Worm (Caenorhabditis elegans): ENCODE data around the gene K12H6.8.

K12H6.8 gene

ce11 chrII:2843088-2843487 is 15.4 kb downstream of the K12H6.8 start, which contains the start of gene Y110A2AL.7:
TSS of gene Y110A2AL.7 (minus strand) at chrII:2843188.
- TF ChIP-seq duxl-1 (tag; optimal IDR thresholded peaks at IDR 0.05; ENCODE audit: poor library complexity) (no peak), dmd-9 (GFP tag; IDR thresholded peaks at IDR 0.05) (no peak), gei-8 (GFP tag; optimal IDR thresholded peaks at IDR 0.05) (no peak), unc-62 (GFP tag; optimal IDR thresholded peaks at IDR 0.05 in 1 of 2) (peak in 1 of 2 experiments; percentile 64), unc-62 (tag; optimal IDR thresholded peaks at IDR 0.05) (no peak), zip-11 (GFP tag; IDR thresholded peaks at IDR 0.05) (no peak), lir-3 (tag; optimal IDR thresholded peaks at IDR 0.05) (no peak), unc-39 (tag; optimal IDR thresholded peaks at IDR 0.05) (no peak)

ce11 chrII:2845674-2846073 is 18.0 kb downstream of the K12H6.8 start:
- TF ChIP-seq gei-8 (GFP tag; optimal IDR thresholded peaks at IDR 0.05) = no peak
- peak; percentile 54 for TF ChIP-seq set-16 (GFP tag; IDR thresholded peaks at IDR 0.05)

ce11 chrII:2846552-2846951 is 18.9 kb downstream of the K12H6.8 start:
- TF ChIP-seq ama-1 (optimal IDR thresholded peaks at IDR 0.05) = no peak
- TF ChIP-seq ces-1 (GFP tag; optimal IDR thresholded peaks at IDR 0.05) = no peak
- TF ChIP-seq ceh-44 (GFP tag; IDR thresholded peaks at IDR 0.05) = no peak

ce11 chrII:2852493-2852892 is 24.8 kb downstream of the K12H6.8 start, which contains the start of gene ptc-3:
TSS of gene ptc-3 (minus strand) at chrII:2852593.
- no peak for TF ChIP-seq nhr-48 (tag; optimal IDR thresholded peaks at IDR 0.05)
- TF ChIP-seq ztf-11 (tag; optimal IDR thresholded peaks at IDR 0.05) = no peak
- no peak for TF ChIP-seq F26F4.8 (GFP tag; conservative IDR thresholded peaks at IDR 0.05)
- no peak for TF ChIP-seq skn-1 (tag; optimal IDR thresholded peaks at IDR 0.05)
- TF ChIP-seq hlh-30 (tag; optimal IDR thresholded peaks at IDR 0.05; ENCODE audit: insufficient read depth) = no peak
- no peak for TF ChIP-seq T20F7.1 (GFP tag; optimal IDR thresholded peaks at IDR 0.05)
- no peak for TF ChIP-seq attf-4 (tag; optimal IDR thresholded peaks at IDR 0.05)

- TF ChIP-seq zfp-3 (GFP tag; conservative IDR thresholded peaks at IDR 0.05) (no peak), nhr-25 (tag; optimal IDR thresholded peaks at IDR 0.05; ENCODE audit: borderline replicate concordance, insufficient read depth) (no peak), nhr-41 (GFP tag; IDR thresholded peaks at IDR 0.05) (no peak), ctbp-1 (GFP tag; IDR thresholded peaks at IDR 0.05) (no peak)
Measured at ce11 chrII:2853767-2854166, 26.1 kb downstream of the K12H6.8 start.

ce11 chrII:2854794-2855193 is 27.1 kb downstream of the K12H6.8 start:
- peak; percentile 53 for TF ChIP-seq nhr-28 (tag; optimal IDR thresholded peaks at IDR 0.05)
- TF ChIP-seq aha-1 (tag) = peak; percentile 14
- TF ChIP-seq daf-12 (tag; optimal IDR thresholded peaks at IDR 0.05) = no peak
- peak; percentile 52 for TF ChIP-seq hlh-11 (tag; optimal IDR thresholded peaks at IDR 0.05)
- TF ChIP-seq hlh-30 (tag; optimal IDR thresholded peaks at IDR 0.05; ENCODE audit: insufficient read depth) = peak; percentile 14
- no peak for TF ChIP-seq dmd-6 (GFP tag; IDR thresholded peaks at IDR 0.05)
- peak; percentile 15 for TF ChIP-seq nhr-25 (tag; optimal IDR thresholded peaks at IDR 0.05; ENCODE audit: borderline replicate concordance, insufficient read depth)

- TF ChIP-seq gei-8 (GFP tag; optimal IDR thresholded peaks at IDR 0.05) (no peak), hlh-11 (tag; optimal IDR thresholded peaks at IDR 0.05) (peak; percentile 36), nhr-28 (tag; optimal IDR thresholded peaks at IDR 0.05) (peak; percentile 82)
Measured at ce11 chrII:2856114-2856513, 28.4 kb downstream of the K12H6.8 start.

- peak; percentile 4 for TF ChIP-seq mxl-3 (GFP tag; optimal IDR thresholded peaks at IDR 0.05)
- peak; percentile 28 for TF ChIP-seq aha-1 (tag)
- TF ChIP-seq nhr-28 (tag; optimal IDR thresholded peaks at IDR 0.05) = peak; percentile 98
- peak; percentile 58 for TF ChIP-seq nhr-48 (tag; optimal IDR thresholded peaks at IDR 0.05)
- peak in 1 of 2 experiments; percentile 15 for TF ChIP-seq mdl-1 (tag; optimal IDR thresholded peaks at IDR 0.05)
- TF ChIP-seq egl-43 (GFP tag; IDR thresholded peaks at IDR 0.05) = no peak
- TF ChIP-seq spr-1 (tag; optimal IDR thresholded peaks at IDR 0.05) = no peak
- TF ChIP-seq hlh-11 (tag; optimal IDR thresholded peaks at IDR 0.05) = peak; percentile 40
- peak; percentile 22; the same call in 1 of the 2 replicates for TF ChIP-seq nhr-41 (GFP tag; IDR thresholded peaks at IDR 0.05)
Measured at ce11 chrII:2857559-2857958, 29.9 kb downstream of the K12H6.8 start.

All from whole organism, L4 larva.